Worm (Caenorhabditis elegans): ENCODE results near the gene Y62H9A.13.

ce11 chrX:11967034-11967433, 50.2 kb downstream of the Y62H9A.13 start:
- TF ChIP-seq hlh-8 (tag; optimal IDR thresholded peaks at IDR 0.05) (no peak), tbx-2 (tag; optimal IDR thresholded peaks at IDR 0.05) (no peak)

All from whole organism, late embryonic.